Fruit fly (Drosophila melanogaster): ENCODE data around the gene eIF5B.

eIF5B gene

dm6 chr3L:3393951-3394834, 66.6 kb downstream of the eIF5B start (continued):
- TF ChIP-seq CG10431 (GFP tag; optimal IDR thresholded peaks at IDR 0.05) (peak; percentile 86), CG17802 (tag; optimal IDR thresholded peaks at IDR 0.05) (peak; percentile 58), CG14965 (GFP tag; optimal IDR thresholded peaks at IDR 0.05; ENCODE audit: borderline replicate concordance) (no peak), unc-4 (GFP tag; IDR thresholded peaks at IDR 0.05; ENCODE audit: partially characterized antibody) (no peak), TFAM (GFP tag; optimal IDR thresholded peaks at IDR 0.05) (no peak), CG10462 (GFP tag; optimal IDR thresholded peaks at IDR 0.05) (no peak), inv (GFP tag; IDR thresholded peaks at IDR 0.05; ENCODE audit: partially characterized antibody) (no peak), Sox102F (GFP tag; optimal IDR thresholded peaks at IDR 0.05) (peak; percentile 82), CG13123 (GFP tag; optimal IDR thresholded peaks at IDR 0.05) (no peak), CG12299 (tag; optimal IDR thresholded peaks at IDR 0.05) (peak; percentile 63), gcm2 (GFP tag; optimal IDR thresholded peaks at IDR 0.05) (no peak), schlank (tag; optimal IDR thresholded peaks at IDR 0.05) (no peak), CG2116 (GFP tag; optimal IDR thresholded peaks at IDR 0.05) (peak; percentile 50), CG11085 (GFP tag; IDR thresholded peaks at IDR 0.05) (peak; percentile 5; the same call in 1 of the 2 replicates), tna (GFP tag; IDR thresholded peaks at IDR 0.05; ENCODE audit: partially characterized antibody) (no peak), Hsf (GFP tag; optimal IDR thresholded peaks at IDR 0.05) (no peak), sens (GFP tag) (no peak)

- TF ChIP-seq NK7.1 (GFP tag; optimal IDR thresholded peaks at IDR 0.05) = no peak
- TF ChIP-seq CG6254 (GFP tag; optimal IDR thresholded peaks at IDR 0.05) = peak; percentile 35
- TF ChIP-seq Drgx (GFP tag; IDR thresholded peaks at IDR 0.05) = peak; percentile 45; the same call in 1 of the 2 replicates
- TF ChIP-seq CG14965 (GFP tag; optimal IDR thresholded peaks at IDR 0.05; ENCODE audit: borderline replicate concordance) = no peak
- TF ChIP-seq row (GFP tag; IDR thresholded peaks at IDR 0.05) = peak; percentile 44; the same call in 1 of the 3 replicates
- TF ChIP-seq dmrt11E (tag; optimal IDR thresholded peaks at IDR 0.05) = peak; percentile 78
- TF ChIP-seq CG15696 (tag; optimal IDR thresholded peaks at IDR 0.05) = peak; percentile 24
- no peak for TF ChIP-seq en (GFP tag; optimal IDR thresholded peaks at IDR 0.05)
- peak; percentile 38 for TF ChIP-seq CG16815 (GFP tag; optimal IDR thresholded peaks at IDR 0.05)
- TF ChIP-seq CG4424 (GFP tag; optimal IDR thresholded peaks at IDR 0.05) = peak; percentile 30
- TF ChIP-seq CG14710 (tag; optimal IDR thresholded peaks at IDR 0.05) = peak; percentile 38
- peak; percentile 60; the same call in 1 of the 2 replicates for TF ChIP-seq Xrp1 (GFP tag; IDR thresholded peaks at IDR 0.05)
- peak; percentile 24 for TF ChIP-seq Ets65A (GFP tag)
- TF ChIP-seq Hr78 (GFP tag; optimal IDR thresholded peaks at IDR 0.05) = no peak
- TF ChIP-seq CG2712 (tag; optimal IDR thresholded peaks at IDR 0.05) = peak; percentile 59
- peak; percentile 3 for TF ChIP-seq CG13775 (GFP tag; optimal IDR thresholded peaks at IDR 0.05)
- TF ChIP-seq zfh1 (GFP tag; IDR thresholded peaks at IDR 0.05) = peak; percentile 7; the same call in 1 of the 3 replicates
- peak; percentile 20 for TF ChIP-seq Blimp-1 (GFP tag; optimal IDR thresholded peaks at IDR 0.05)
- TF ChIP-seq zf30C (GFP tag; optimal IDR thresholded peaks at IDR 0.05) = peak; percentile 84
- TF ChIP-seq sens (GFP tag) = peak; percentile 92
- TF ChIP-seq bsh (GFP tag; optimal IDR thresholded peaks at IDR 0.05) = peak in 1 of 2 experiments; percentile 60
- TF ChIP-seq prd (optimal IDR thresholded peaks at IDR 0.05) = no peak
- TF ChIP-seq prd (GFP tag; IDR thresholded peaks at IDR 0.05) = peak; percentile 17; the same call in 1 of the 3 replicates
- peak; percentile 59 for TF ChIP-seq CG10979 (tag; optimal IDR thresholded peaks at IDR 0.05)
- no peak for TF ChIP-seq sisA (GFP tag; IDR thresholded peaks at IDR 0.05)
- no peak for TF ChIP-seq hth (optimal IDR thresholded peaks at IDR 0.05)
- 0 out of 3 replicates have a peak, but pooled peaks have one; percentile 40 for TF ChIP-seq CG17361 (GFP tag; IDR thresholded peaks at IDR 0.05)
- peak; percentile 3 for TF ChIP-seq Mes4 (GFP tag; optimal IDR thresholded peaks at IDR 0.05)
- peak; percentile 4 for TF ChIP-seq unpg (GFP tag; optimal IDR thresholded peaks at IDR 0.05)
- peak; percentile 62 for TF ChIP-seq CG17829 (tag; optimal IDR thresholded peaks at IDR 0.05)
- no peak for TF ChIP-seq onecut (GFP tag; IDR thresholded peaks at IDR 0.05)
- peak; percentile 1 for TF ChIP-seq grau (tag; optimal IDR thresholded peaks at IDR 0.05)
- peak; percentile 62 for TF ChIP-seq twi (tag; optimal IDR thresholded peaks at IDR 0.05)
These were observed 68.9 kb downstream of the eIF5B start for dm6 chr3L:3391871-3392270.
